Worm (Caenorhabditis elegans) whole organism, young adult: ENCODE measurements around the gene C55A6.6.

Experiments used
- B0336.3 ChIP-seq: fragments of 200-800 bp; sonication (Bioruptor generic); IDR thresholded peaks from 2 replicates; pipeline ENCODE4 v1.3.6; 2022; ENCODE audit warnings: missing genetic modification characterization, missing compliant biosample characterization
- C06A6.2 ChIP-seq: fragments of 200-800 bp; sonication (Bioruptor generic); conservative IDR thresholded peaks from 2 replicates; pipeline ENCODE4 v1.3.6; 2022; ENCODE audit warnings: missing genetic modification characterization, missing compliant biosample characterization
- C17E4.6 ChIP-seq: fragments of 200-800 bp; sonication (Bioruptor generic); IDR thresholded peaks from 2 replicates; pipeline ENCODE4 v1.3.6; 2022; ENCODE audit warnings: missing genetic modification reagents, missing genetic modification characterization, missing compliant biosample characterization
- F33H1.4 ChIP-seq: fragments of 200-800 bp; sonication (Bioruptor generic); IDR thresholded peaks from 2 replicates; pipeline ENCODE4 v1.3.6; 2022; ENCODE audit warnings: missing genetic modification reagents, missing genetic modification characterization, missing compliant biosample characterization
- F37B4.10 ChIP-seq: fragments of 200-800 bp; sonication (Bioruptor generic); IDR thresholded peaks from 2 replicates; pipeline ENCODE4 v1.3.6; 2022; ENCODE audit warnings: missing genetic modification characterization, missing compliant biosample characterization
- F39B2.1 ChIP-seq: fragments of 200-800 bp; sonication (Bioruptor generic); IDR thresholded peaks from 2 replicates; pipeline ENCODE4 v1.3.6; 2022; ENCODE audit warnings: missing genetic modification reagents, missing genetic modification characterization, missing compliant biosample characterization
- F57A8.1 ChIP-seq: fragments of 200-800 bp; sonication (Bioruptor generic); optimal IDR thresholded peaks from 2 replicates; lab custom pipeline; 2018; ENCODE audit warnings: mild to moderate bottlenecking, missing genetic modification characterization, moderate library complexity, missing compliant biosample characterization
- F57C9.4 ChIP-seq: sonication (generic microtip); optimal IDR thresholded peaks from 2 replicates; lab custom pipeline; 2017; ENCODE audit warnings: mild to moderate bottlenecking, missing genetic modification characterization, missing compliant biosample characterization
- T26A5.8 ChIP-seq: sonication (generic microtip); optimal IDR thresholded peaks from 2 replicates; lab custom pipeline; 2016; ENCODE audit warnings: missing genetic modification characterization, missing compliant biosample characterization
- Y53G8AR.9 ChIP-seq: fragments of 200-800 bp; sonication (Bioruptor generic); conservative IDR thresholded peaks from 2 replicates; pipeline ENCODE4 v1.3.6; 2022; ENCODE audit warnings: missing genetic modification reagents, missing genetic modification characterization, missing compliant biosample characterization
- Y67H2A.10 ChIP-seq: fragments of 200-800 bp; sonication (Bioruptor generic); conservative IDR thresholded peaks from 2 replicates; pipeline ENCODE4 v1.3.6; 2022; ENCODE audit warnings: missing genetic modification reagents, missing genetic modification characterization, missing compliant biosample characterization
- atf-7 ChIP-seq: sonication (generic microtip); optimal IDR thresholded peaks from 2 replicates; lab custom pipeline; 2017; ENCODE audit warnings: mild to moderate bottlenecking, missing genetic modification characterization, missing compliant biosample characterization
- athp-1 ChIP-seq: sonication (generic microtip); optimal IDR thresholded peaks from 2 replicates; lab custom pipeline; 2017; ENCODE audit warnings: mild to moderate bottlenecking, missing genetic modification characterization, missing compliant biosample characterization
- attf-3 ChIP-seq: fragments of 200-800 bp; sonication (Bioruptor generic); conservative IDR thresholded peaks from 2 replicates; pipeline ENCODE4 v1.3.6; 2022; ENCODE audit warnings: missing genetic modification reagents, missing genetic modification characterization, missing compliant biosample characterization
- attf-6 ChIP-seq: fragments of 200-800 bp; sonication (Bioruptor generic); IDR thresholded peaks from 2 replicates; pipeline ENCODE4 v1.3.6; 2022; ENCODE audit warnings: missing genetic modification reagents, missing genetic modification characterization, missing compliant biosample characterization
- bed-1 ChIP-seq: fragments of 200-800 bp; sonication (Bioruptor generic); IDR thresholded peaks from 2 replicates; pipeline ENCODE4 v1.3.6; 2022; ENCODE audit warnings: missing genetic modification reagents, missing genetic modification characterization, missing compliant biosample characterization
- ccch-3 ChIP-seq: fragments of 200-800 bp; sonication (Bioruptor generic); optimal IDR thresholded peaks from 2 replicates; lab custom pipeline; 2018; ENCODE audit warnings: mild to moderate bottlenecking, missing genetic modification characterization, missing compliant biosample characterization
- ceh-27 ChIP-seq: fragments of 200-800 bp; sonication (Bioruptor generic); optimal IDR thresholded peaks from 2 replicates; lab custom pipeline; 2018; ENCODE audit warnings: mild to moderate bottlenecking, missing genetic modification characterization, moderate library complexity, missing compliant biosample characterization
- ceh-40 ChIP-seq: fragments of 200-800 bp; sonication (Bioruptor generic); IDR thresholded peaks from 2 replicates; pipeline ENCODE4 v1.3.6; 2022; ENCODE audit warnings: missing genetic modification characterization, missing compliant biosample characterization
- dox-1 ChIP-seq: fragments of 200-800 bp; sonication (Bioruptor generic); IDR thresholded peaks from 2 replicates; pipeline ENCODE4 v1.3.6; 2022; ENCODE audit warnings: missing genetic modification reagents, missing genetic modification characterization, missing compliant biosample characterization
- egrh-3 ChIP-seq: fragments of 200-800 bp; sonication (Bioruptor generic); IDR thresholded peaks from 2 replicates; pipeline ENCODE4 v1.3.6; 2022; ENCODE audit warnings: missing genetic modification reagents, missing genetic modification characterization, missing compliant biosample characterization
- ekl-4 ChIP-seq: fragments of 200-800 bp; sonication (Bioruptor generic); IDR thresholded peaks from 2 replicates; pipeline ENCODE4 v1.3.6; 2022; ENCODE audit warnings: missing genetic modification reagents, missing genetic modification characterization, missing compliant biosample characterization
- ets-4 ChIP-seq: fragments of 200-800 bp; sonication (Bioruptor generic); optimal IDR thresholded peaks from 2 replicates; lab custom pipeline; 2018; ENCODE audit warnings: mild to moderate bottlenecking, missing genetic modification characterization, missing compliant biosample characterization
- hmg-1.2 ChIP-seq: fragments of 200-800 bp; sonication (Bioruptor generic); IDR thresholded peaks from 2 replicates; pipeline ENCODE4 v1.3.6; 2022; ENCODE audit warnings: missing genetic modification reagents, missing genetic modification characterization, missing compliant biosample characterization
- lag-1 ChIP-seq: fragments of 200-800 bp; sonication (Bioruptor generic); IDR thresholded peaks from 2 replicates; pipeline ENCODE4 v1.3.6; 2022; ENCODE audit warnings: missing genetic modification reagents, missing genetic modification characterization, missing compliant biosample characterization
- lin-35 ChIP-seq, 3 experiments: fragments of 150-350 bp in 2 of 3; sonication (generic microtip) in 1 of 3; optimal IDR thresholded peaks; 2 replicates each; lab custom pipeline; 2014 to 2018; ENCODE audit warnings: missing biosample characterization in 3 of 3, missing genetic modification characterization in 3 of 3, missing genetic modification reagents in 3 of 3
- madf-6 ChIP-seq: fragments of 200-800 bp; sonication (Bioruptor generic); IDR thresholded peaks from 2 replicates; pipeline ENCODE4 v1.3.6; 2022; ENCODE audit warnings: missing genetic modification reagents, missing genetic modification characterization, missing compliant biosample characterization
- mcd-1 ChIP-seq: fragments of 200-800 bp; sonication (Bioruptor generic); IDR thresholded peaks from 2 replicates; pipeline ENCODE4 v1.3.6; 2022; ENCODE audit warnings: missing genetic modification reagents, missing genetic modification characterization, missing compliant biosample characterization
- mel-28 ChIP-seq: sonication (generic microtip); optimal IDR thresholded peaks from 2 replicates; lab custom pipeline; 2016; ENCODE audit warnings: borderline replicate concordance, mild to moderate bottlenecking, missing genetic modification characterization, missing compliant biosample characterization
- nfya-1 ChIP-seq: sonication (generic microtip); optimal IDR thresholded peaks from 2 replicates; lab custom pipeline; 2017; ENCODE audit warnings: antibody characterized with exemption, missing compliant biosample characterization, missing genetic modification characterization, borderline replicate concordance; ENCODE audit not compliant: insufficient read depth
- pha-4 ChIP-seq: fragments of 150-350 bp; sonication (generic microtip); optimal IDR thresholded peaks from 2 replicates; lab custom pipeline; 2014; ENCODE audit warnings: missing biosample characterization, missing genetic modification reagents, missing genetic modification characterization
- rec-8 ChIP-seq, 2 experiments: sonication (generic microtip); optimal IDR thresholded peaks; 2 replicates each; lab custom pipeline; 2016; ENCODE audit warnings: mild to moderate bottlenecking in 2 of 2, missing genetic modification characterization in 2 of 2, missing genetic modification reagents in 2 of 2, missing genotype in 2 of 2, missing biosample characterization in 1 of 2, missing compliant biosample characterization in 1 of 2, moderate library complexity in 1 of 2
- repo-1 ChIP-seq: sonication (generic microtip); optimal IDR thresholded peaks from 2 replicates; lab custom pipeline; 2017; ENCODE audit warnings: mild to moderate bottlenecking, missing genetic modification characterization, missing compliant biosample characterization
- snpc-1.1 ChIP-seq: sonication (generic microtip); optimal IDR thresholded peaks from 2 replicates; lab custom pipeline; 2017; ENCODE audit warnings: missing genetic modification characterization, mild to moderate bottlenecking, missing compliant biosample characterization, antibody characterized with exemption, moderate library complexity, missing genotype, missing genetic modification reagents; ENCODE audit not compliant: insufficient read depth
- snpc-4 ChIP-seq, 5 experiments: fragments of 150-350 bp in 1 of 5; sonication (generic microtip) in 4 of 5; optimal IDR thresholded peaks; 2 replicates each; lab custom pipeline; 2014 to 2018; ENCODE audit warnings: missing genetic modification characterization in 5 of 5, missing biosample characterization in 3 of 5, antibody characterized with exemption in 2 of 5, mild to moderate bottlenecking in 2 of 5, missing compliant biosample characterization in 2 of 5, missing genotype in 2 of 5, moderate library complexity in 2 of 5, missing genetic modification reagents in 1 of 5
- tbp1 ChIP-seq: fragments of 200-800 bp; sonication (Bioruptor generic); optimal IDR thresholded peaks from 2 replicates; lab custom pipeline; 2018; ENCODE audit warnings: mild to moderate bottlenecking, missing genetic modification characterization, missing compliant biosample characterization
- tbx-9 ChIP-seq: sonication (generic microtip); optimal IDR thresholded peaks from 2 replicates; lab custom pipeline; 2016; ENCODE audit warnings: borderline replicate concordance, missing genetic modification characterization, inconsistent platforms, missing compliant biosample characterization
- tlf-1 ChIP-seq: fragments of 200-800 bp; sonication (Bioruptor generic); optimal IDR thresholded peaks from 2 replicates; lab custom pipeline; 2018; ENCODE audit warnings: mild to moderate bottlenecking, missing genetic modification characterization, missing compliant biosample characterization
- unc-62 ChIP-seq: fragments of 150-350 bp; optimal IDR thresholded peaks from 2 replicates; lab custom pipeline; 2014; ENCODE audit warnings: missing biosample characterization, missing genetic modification reagents, missing genetic modification characterization
- zfh-2 ChIP-seq: fragments of 200-800 bp; sonication (Bioruptor generic); conservative IDR thresholded peaks from 2 replicates; pipeline ENCODE4 v1.3.6; 2022; ENCODE audit warnings: missing genetic modification reagents, missing genetic modification characterization, missing compliant biosample characterization
- ztf-18 ChIP-seq: sonication (generic microtip); optimal IDR thresholded peaks from 2 replicates; lab custom pipeline; 2016; ENCODE audit warnings: missing genotype, mild to moderate bottlenecking, missing genetic modification characterization, missing compliant biosample characterization
- ztf-26 ChIP-seq: sonication (generic microtip); optimal IDR thresholded peaks from 2 replicates; lab custom pipeline; 2017; ENCODE audit warnings: missing genetic modification characterization, missing compliant biosample characterization
- ztf-3 ChIP-seq: fragments of 200-800 bp; sonication (Bioruptor generic); optimal IDR thresholded peaks from 2 replicates; lab custom pipeline; 2018; ENCODE audit warnings: mild to moderate bottlenecking, missing genetic modification characterization, missing compliant biosample characterization

Gene C55A6.6

DNA sequence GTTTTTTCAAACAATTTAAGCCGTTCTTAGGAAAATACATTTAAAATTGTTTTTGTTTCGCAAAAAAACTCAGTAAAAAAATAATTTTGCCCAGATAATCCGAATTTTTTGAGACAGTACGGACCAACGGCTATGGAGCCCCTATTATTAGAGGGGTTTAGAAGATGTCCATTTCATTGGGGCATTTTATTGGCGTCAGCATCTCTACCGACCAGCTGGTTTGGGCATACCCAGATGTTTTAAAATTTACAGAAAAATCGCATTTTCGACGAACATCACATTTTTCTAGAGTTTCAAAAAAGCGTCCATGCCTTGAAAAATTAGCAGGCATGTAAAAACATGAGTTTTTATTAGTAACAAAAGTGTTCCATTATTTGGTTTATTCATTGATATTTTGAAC is 26.7 kb upstream of the C55A6.6 start (continued):
- TF ChIP-seq snpc-1.1 (tag; lab: Kevin White, UChicago) (no peak), F37B4.10 (GFP tag; lab: Robert Waterston, UW) (no peak), madf-6 (GFP tag; lab: Robert Waterston, UW) (no peak), repo-1 (tag; lab: Kevin White, UChicago) (no peak)

DNA sequence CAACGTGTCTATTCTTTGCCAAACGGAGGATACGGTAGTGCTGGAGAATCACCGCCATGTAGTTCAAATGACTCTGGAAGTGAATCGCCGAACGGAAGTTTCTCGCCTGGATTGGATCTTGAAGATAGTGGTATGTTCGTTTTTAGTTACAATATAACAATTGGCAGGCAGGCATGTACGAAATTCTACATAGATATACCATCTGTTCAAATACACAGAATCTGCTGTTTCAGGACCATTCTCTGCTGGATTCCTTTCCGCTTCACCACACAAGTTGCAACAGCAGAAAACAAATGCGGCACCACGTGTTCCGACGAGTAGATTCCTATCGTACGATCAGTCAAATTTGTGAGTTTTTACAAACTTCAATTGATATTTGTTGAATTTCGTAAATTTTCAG is 25.0 kb upstream of the C55A6.6 start:
- no peak for TF ChIP-seq ztf-3 (GFP tag; lab: Kevin White, UChicago)
- no peak for TF ChIP-seq F33H1.4 (GFP tag; lab: Robert Waterston, UW)
- TF ChIP-seq C06A6.2 (GFP tag; lab: Robert Waterston, UW): no peak
- no peak for TF ChIP-seq Y67H2A.10 (GFP tag; lab: Robert Waterston, UW)
- TF ChIP-seq tbx-9 (tag; lab: Kevin White, UChicago): no peak
- no peak for TF ChIP-seq T26A5.8
- TF ChIP-seq C17E4.6 (GFP tag; lab: Robert Waterston, UW): no peak
- TF ChIP-seq ceh-27 (GFP tag; lab: Kevin White, UChicago): no peak
- TF ChIP-seq pha-4 (tag; lab: Kevin White, UChicago): no peak
- TF ChIP-seq F57C9.4 (tag; lab: Kevin White, UChicago): no peak
- no peak for TF ChIP-seq ztf-18
- no peak for TF ChIP-seq ceh-40 (GFP tag; lab: Robert Waterston, UW)
- no peak for TF ChIP-seq ets-4 (GFP tag; lab: Kevin White, UChicago)
- TF ChIP-seq nfya-1 (tag; lab: Kevin White, UChicago): no peak
- no peak for TF ChIP-seq attf-6 (GFP tag; lab: Robert Waterston, UW)
- TF ChIP-seq zfh-2: no peak

DNA sequence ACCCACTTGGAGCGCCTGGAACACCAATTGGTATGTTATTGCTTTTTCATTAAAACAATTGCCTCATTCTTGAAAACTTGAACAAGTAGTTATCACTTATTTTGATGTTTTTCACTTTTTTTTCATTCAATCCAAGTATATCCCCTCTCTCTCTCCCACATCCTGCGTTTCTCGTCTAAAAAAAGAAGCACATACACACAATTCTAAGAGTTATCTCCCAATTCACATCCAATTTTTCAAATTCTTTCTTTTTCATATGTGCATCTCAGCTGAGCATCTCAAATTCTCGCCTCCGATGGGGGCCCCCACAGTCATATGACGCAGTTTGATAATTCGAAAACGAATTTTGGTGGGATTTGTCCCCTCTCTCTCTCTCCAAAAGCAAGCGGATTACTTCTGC is 22.1 kb upstream of the C55A6.6 start:
- no peak for TF ChIP-seq egrh-3
- TF ChIP-seq mcd-1 (GFP tag; lab: Robert Waterston, UW): no peak
- TF ChIP-seq F39B2.1 (GFP tag; lab: Robert Waterston, UW): no peak
- TF ChIP-seq bed-1: no peak
- no peak for TF ChIP-seq B0336.3 (GFP tag; lab: Robert Waterston, UW)
- TF ChIP-seq lag-1 (GFP tag; lab: Robert Waterston, UW): no peak
- no peak for TF ChIP-seq tlf-1 (GFP tag; lab: Kevin White, UChicago)
- no peak for TF ChIP-seq unc-62 (GFP tag; lab: Kevin White, UChicago)
- no peak for TF ChIP-seq ccch-3 (GFP tag; lab: Kevin White, UChicago)
- no peak for TF ChIP-seq athp-1 (tag; lab: Kevin White, UChicago)
- TF ChIP-seq mel-28 (tag; lab: Kevin White, UChicago): no peak
- no peak for TF ChIP-seq F57A8.1 (GFP tag; lab: Kevin White, UChicago)
- TF ChIP-seq tbp1 (GFP tag; lab: Kevin White, UChicago): no peak
- no peak for TF ChIP-seq ets-4 (GFP tag; lab: Kevin White, UChicago)

DNA sequence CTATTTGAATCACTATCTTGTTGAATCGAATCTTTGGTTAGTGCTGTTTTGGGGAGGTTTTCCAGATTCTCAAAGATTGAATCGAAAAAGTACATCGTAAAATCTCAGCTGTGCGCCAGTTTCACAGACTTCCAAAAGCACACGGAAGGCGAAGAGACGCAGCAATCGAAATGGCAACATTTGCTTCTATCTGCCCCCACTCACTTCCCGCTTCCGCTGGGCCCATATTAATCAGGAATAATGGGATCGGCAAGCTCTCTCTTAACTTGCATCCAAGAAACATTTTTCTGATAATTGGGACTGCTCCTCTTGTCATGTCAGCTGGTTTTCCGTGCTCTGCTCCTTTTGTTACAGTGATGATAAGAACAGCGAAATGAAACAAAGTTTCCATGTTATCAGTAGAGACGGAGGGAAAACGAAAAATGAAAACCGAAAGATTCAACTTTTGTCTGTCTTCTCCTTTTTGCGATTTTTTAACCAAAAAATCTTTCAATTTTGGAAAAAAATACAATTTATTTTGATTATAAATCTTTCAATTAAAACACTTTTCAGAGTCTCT is 21.0 kb upstream of the C55A6.6 start:
- no peak for TF ChIP-seq attf-3 (GFP tag; lab: Robert Waterston, UW)
- no peak for TF ChIP-seq snpc-4 (GFP tag; optimal IDR thresholded peaks at IDR 0.05; lab: Kevin White, UChicago)
- peak in 1 of 4 experiments; percentile 33 for TF ChIP-seq snpc-4 (tag; optimal IDR thresholded peaks at IDR 0.05; lab: Kevin White, UChicago)
- TF ChIP-seq ztf-26 (tag; lab: Kevin White, UChicago): peak; percentile 47
- peak; percentile 9; the same call in 1 of the 2 replicates for TF ChIP-seq B0336.3 (GFP tag; lab: Robert Waterston, UW)
- peak in 1 of 3 experiments; percentile 47 for TF ChIP-seq lin-35 (GFP tag; optimal IDR thresholded peaks at IDR 0.05; lab: Kevin White, UChicago)
- TF ChIP-seq zfh-2: 0 out of 2 replicates have a peak, but pooled peaks have one; percentile 22
- peak; percentile 33; the same call in 1 of the 2 replicates for TF ChIP-seq dox-1 (GFP tag; lab: Robert Waterston, UW)
- no peak for TF ChIP-seq ekl-4 (GFP tag; lab: Robert Waterston, UW)
- TF ChIP-seq atf-7 (tag; lab: Kevin White, UChicago): no peak
- no peak for TF ChIP-seq tbp1 (GFP tag; lab: Kevin White, UChicago)
- no peak for TF ChIP-seq rec-8 (tag; optimal IDR thresholded peaks at IDR 0.05; lab: Kevin White, UChicago)
- TF ChIP-seq Y53G8AR.9 (GFP tag; lab: Robert Waterston, UW): peak; percentile 55
- peak; percentile 16; the same call in 1 of the 2 replicates for TF ChIP-seq hmg-1.2 (GFP tag; lab: Robert Waterston, UW)
